Fruit fly (Drosophila melanogaster): ENCODE results near the gene ATPsynE.
A peak's percentile ranks its signal among the peaks of the same experiment; 100 is the strongest.

- peak; percentile 31 for TF ChIP-seq CG9948 (tag; optimal IDR thresholded peaks at IDR 0.05)
- no peak for TF ChIP-seq rn (GFP tag; IDR thresholded peaks at IDR 0.05)
- peak; percentile 23 for TF ChIP-seq CG17806 (tag; optimal IDR thresholded peaks at IDR 0.05)
- TF ChIP-seq CG8159 (tag; optimal IDR thresholded peaks at IDR 0.05): peak; percentile 20
- TF ChIP-seq CG14655 (GFP tag; optimal IDR thresholded peaks at IDR 0.05): peak; percentile 70
- TF ChIP-seq gl (tag; optimal IDR thresholded peaks at IDR 0.05): no peak
- peak; percentile 46; the same call in 1 of the 3 replicates for TF ChIP-seq CG4496 (GFP tag; IDR thresholded peaks at IDR 0.05)
- TF ChIP-seq CG12605 (GFP tag; IDR thresholded peaks at IDR 0.05): no peak
- no peak for TF ChIP-seq CG13204 (GFP tag; optimal IDR thresholded peaks at IDR 0.05)
- no peak for TF ChIP-seq EcR (GFP tag; optimal IDR thresholded peaks at IDR 0.05)
- TF ChIP-seq D1 (tag; optimal IDR thresholded peaks at IDR 0.05): no peak
- no peak for TF ChIP-seq CG10348 (GFP tag; IDR thresholded peaks at IDR 0.05)
These were observed 47.3 kb upstream of the ATPsynE start for dm6 chr3R:14279311-14279998.

Data from whole organism, pupa.